Fruit fly (Drosophila melanogaster): ENCODE measurements around the gene sfl.
A peak's percentile ranks its signal among the peaks of the same experiment; 100 is the strongest.

sfl gene

dm6 chr3L:6558516-6558915 lies 63.0 kb downstream of the sfl start:
- no peak for TF ChIP-seq Rfx (GFP tag; IDR thresholded peaks at IDR 0.05)
- TF ChIP-seq mirr (GFP tag; optimal IDR thresholded peaks at IDR 0.05): peak; percentile 2
- no peak for TF ChIP-seq CG3065 (GFP tag; optimal IDR thresholded peaks at IDR 0.05)
- no peak for TF ChIP-seq stc (GFP tag; IDR thresholded peaks at IDR 0.05)
- no peak for TF ChIP-seq luna (GFP tag; optimal IDR thresholded peaks at IDR 0.05)
- no peak for TF ChIP-seq CG11695 (GFP tag; IDR thresholded peaks at IDR 0.05)
- TF ChIP-seq CG12769 (tag; optimal IDR thresholded peaks at IDR 0.05): peak; percentile 51
- no peak for TF ChIP-seq CG6765 (GFP tag; optimal IDR thresholded peaks at IDR 0.05)
- no peak for TF ChIP-seq BtbVII (GFP tag; optimal IDR thresholded peaks at IDR 0.05)
- no peak for TF ChIP-seq kah (GFP tag; optimal IDR thresholded peaks at IDR 0.05)
- no peak for TF ChIP-seq Atf6 (GFP tag; IDR thresholded peaks at IDR 0.05)
- TF ChIP-seq Med (GFP tag): peak; percentile 42
- no peak for TF ChIP-seq kay (GFP tag; optimal IDR thresholded peaks at IDR 0.05)
- no peak for TF ChIP-seq CG10147 (GFP tag; optimal IDR thresholded peaks at IDR 0.05)
- TF ChIP-seq TFAM (GFP tag; optimal IDR thresholded peaks at IDR 0.05): no peak
- no peak for TF ChIP-seq CG16815 (GFP tag; optimal IDR thresholded peaks at IDR 0.05)
- peak; percentile 61 for TF ChIP-seq sd (tag; optimal IDR thresholded peaks at IDR 0.05)
- no peak for TF ChIP-seq CG12236 (GFP tag; optimal IDR thresholded peaks at IDR 0.05)
- no peak for TF ChIP-seq CG13287 (GFP tag; IDR thresholded peaks at IDR 0.05; ENCODE audit: partially characterized antibody)
- no peak for TF ChIP-seq CG6689 (GFP tag; IDR thresholded peaks at IDR 0.05)

DNA sequence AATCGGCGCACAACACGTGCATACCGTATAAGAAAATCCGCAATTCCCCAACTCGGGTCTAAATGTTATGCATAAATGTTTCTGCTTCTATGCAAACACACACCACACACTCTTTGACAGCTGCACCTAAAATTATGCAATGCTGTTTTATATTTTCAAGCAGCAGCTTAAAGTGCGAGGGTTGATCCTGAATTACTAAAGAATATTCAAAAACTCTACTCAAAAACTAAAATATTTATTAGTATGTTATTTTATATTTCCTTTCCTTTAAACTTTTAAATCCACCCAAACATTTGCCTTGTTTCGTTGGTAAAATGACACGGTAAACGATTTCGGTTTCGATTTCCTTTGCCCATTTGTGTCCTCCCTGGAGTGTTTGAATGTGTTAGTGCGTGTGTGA lies 65.6 kb downstream of the sfl start:
- TF ChIP-seq CG34422 (GFP tag; IDR thresholded peaks at IDR 0.05) (no peak), twi (tag; optimal IDR thresholded peaks at IDR 0.05) (peak; percentile 40), pum (GFP tag; optimal IDR thresholded peaks at IDR 0.05) (no peak), CG7987 (GFP tag; optimal IDR thresholded peaks at IDR 0.05) (no peak), slp2 (GFP tag; optimal IDR thresholded peaks at IDR 0.05) (no peak), gem (tag; optimal IDR thresholded peaks at IDR 0.05) (peak; percentile 48), hkb (optimal IDR thresholded peaks at IDR 0.05) (peak; percentile 91), hkb (GFP tag; IDR thresholded peaks at IDR 0.05) (no peak), H2.0 (GFP tag; IDR thresholded peaks at IDR 0.05) (no peak), slbo (GFP tag; IDR thresholded peaks at IDR 0.05) (peak; percentile 48), CG14050 (GFP tag; IDR thresholded peaks at IDR 0.05) (peak; percentile 11; the same call in 1 of the 3 replicates), Sox102F (GFP tag; optimal IDR thresholded peaks at IDR 0.05) (peak; percentile 29), MESR4 (GFP tag; optimal IDR thresholded peaks at IDR 0.05) (no peak), CG32532 (GFP tag; IDR thresholded peaks at IDR 0.05) (peak; percentile 61; the same call in 1 of the 2 replicates), CG6175 (GFP tag; IDR thresholded peaks at IDR 0.05) (no peak), Adf1 (GFP tag; IDR thresholded peaks at IDR 0.05) (no peak), ci (GFP tag; IDR thresholded peaks at IDR 0.05) (peak; percentile 11; the same call in 1 of the 3 replicates), CG6272 (GFP tag; IDR thresholded peaks at IDR 0.05) (no peak), dmrt11E (tag; optimal IDR thresholded peaks at IDR 0.05) (peak; percentile 42), en (GFP tag; optimal IDR thresholded peaks at IDR 0.05) (no peak), CG17186 (GFP tag; optimal IDR thresholded peaks at IDR 0.05) (no peak), lov (optimal IDR thresholded peaks at IDR 0.05) (no peak), lov (GFP tag; IDR thresholded peaks at IDR 0.05) (no peak), CG17612 (GFP tag; IDR thresholded peaks at IDR 0.05) (no peak), ase (GFP tag; IDR thresholded peaks at IDR 0.05) (0 out of 3 replicates have a peak, but pooled peaks have one; percentile 34), prd (optimal IDR thresholded peaks at IDR 0.05) (peak in 1 of 2 experiments; percentile 13), prd (GFP tag; IDR thresholded peaks at IDR 0.05) (no peak), h (optimal IDR thresholded peaks at IDR 0.05) (no peak), Hmx (GFP tag; optimal IDR thresholded peaks at IDR 0.05) (no peak), CG3838 (GFP tag; optimal IDR thresholded peaks at IDR 0.05) (no peak), croc (GFP tag; conservative IDR thresholded peaks at IDR 0.05) (no peak), CG5245 (GFP tag; optimal IDR thresholded peaks at IDR 0.05) (no peak), Ptx1 (GFP tag; IDR thresholded peaks at IDR 0.05) (0 out of 2 replicates have a peak, but pooled peaks have one; percentile 19), Blimp-1 (GFP tag; optimal IDR thresholded peaks at IDR 0.05) (no peak)
